Worm (Caenorhabditis elegans) whole organism, L4 larva: ENCODE results near the gene srx-58.

Experiments
- Y48G9A.11 ChIP-seq: fragments of 200-800 bp; sonication (Bioruptor generic); IDR thresholded peaks from 2 replicates; pipeline ENCODE4 v1.3.6; 2022; ENCODE audit warnings: missing genetic modification reagents, missing genetic modification characterization, missing compliant biosample characterization
- Y75B8A.6 ChIP-seq: fragments of 200-800 bp; sonication (Bioruptor generic); IDR thresholded peaks from 2 replicates; pipeline ENCODE4 v1.3.6; 2022; ENCODE audit warnings: missing genetic modification reagents, missing genetic modification characterization, missing compliant biosample characterization
- attf-4 ChIP-seq: sonication (generic microtip); optimal IDR thresholded peaks from 3 replicates; lab custom pipeline; 2017; ENCODE audit warnings: missing biosample characterization, missing genetic modification characterization
- ceh-44 ChIP-seq: fragments of 200-800 bp; sonication (Bioruptor generic); IDR thresholded peaks from 2 replicates; pipeline ENCODE4 v1.3.6; 2022; ENCODE audit warnings: missing genetic modification reagents, missing genetic modification characterization, missing compliant biosample characterization
- cey-2 ChIP-seq: sonication (generic microtip); optimal IDR thresholded peaks from 3 replicates; lab custom pipeline; 2017; ENCODE audit warnings: missing genetic modification characterization, mild to moderate bottlenecking, missing compliant biosample characterization, antibody characterized with exemption, borderline replicate concordance; ENCODE audit not compliant: insufficient read depth
- ctbp-1 ChIP-seq: fragments of 200-800 bp; sonication (Bioruptor generic); IDR thresholded peaks from 2 replicates; pipeline ENCODE4 v1.3.6; 2022; ENCODE audit warnings: missing genetic modification reagents, missing genetic modification characterization, missing compliant biosample characterization
- daf-16 ChIP-seq, 3 experiments: sonication (generic microtip); optimal IDR thresholded peaks; 2 replicates each; lab custom pipeline; 2016 to 2017; ENCODE audit warnings: missing genetic modification characterization in 3 of 3, missing genetic modification reagents in 3 of 3, mild to moderate bottlenecking in 2 of 3, missing compliant biosample characterization in 2 of 3, missing biosample characterization in 1 of 3, moderate library complexity in 1 of 3
- daf-8 ChIP-seq: fragments of 200-800 bp; sonication (Bioruptor generic); IDR thresholded peaks from 2 replicates; pipeline ENCODE4 v1.3.6; 2022; ENCODE audit warnings: missing genetic modification characterization, missing compliant biosample characterization
- dmd-6 ChIP-seq: fragments of 200-800 bp; sonication (Bioruptor generic); IDR thresholded peaks from 2 replicates; pipeline ENCODE4 v1.3.6; 2022; ENCODE audit warnings: missing genetic modification reagents, missing genetic modification characterization, missing compliant biosample characterization
- dpl-1 ChIP-seq: fragments of 150-350 bp; optimal IDR thresholded peaks from 2 replicates; lab custom pipeline; 2014; ENCODE audit warnings: missing biosample characterization, missing genetic modification reagents, missing genetic modification characterization
- duxl-1 ChIP-seq: sonication (generic microtip); optimal IDR thresholded peaks from 2 replicates; lab custom pipeline; 2016; ENCODE audit warnings: mild to moderate bottlenecking, missing genetic modification characterization, moderate library complexity, missing compliant biosample characterization; ENCODE audit not compliant: poor library complexity
- egl-43 ChIP-seq: fragments of 200-800 bp; sonication (Bioruptor generic); IDR thresholded peaks from 2 replicates; pipeline ENCODE4 v1.3.6; 2022; ENCODE audit warnings: missing genetic modification reagents, missing genetic modification characterization, missing compliant biosample characterization
- fkh-10 ChIP-seq: fragments of 150-350 bp; optimal IDR thresholded peaks from 2 replicates; lab custom pipeline; 2014; ENCODE audit warnings: missing biosample characterization, missing genetic modification reagents, missing genetic modification characterization
- gei-8 ChIP-seq: fragments of 200-800 bp; sonication (Bioruptor generic); optimal IDR thresholded peaks from 2 replicates; lab custom pipeline; 2018; ENCODE audit warnings: mild to moderate bottlenecking, missing genetic modification characterization, missing compliant biosample characterization
- lim-7 ChIP-seq: fragments of 200-800 bp; sonication (Bioruptor generic); IDR thresholded peaks from 2 replicates; pipeline ENCODE4 v1.3.6; 2022; ENCODE audit warnings: missing genetic modification characterization, missing compliant biosample characterization
- lin-29 ChIP-seq: fragments of 200-800 bp; sonication (Bioruptor generic); IDR thresholded peaks from 2 replicates; pipeline ENCODE4 v1.3.6; 2022; ENCODE audit warnings: missing genetic modification reagents, missing genetic modification characterization, missing compliant biosample characterization
- lin-38 ChIP-seq: fragments of 200-800 bp; sonication (Bioruptor generic); IDR thresholded peaks from 2 replicates; pipeline ENCODE4 v1.3.6; 2022; ENCODE audit warnings: missing genetic modification reagents, missing genetic modification characterization, missing compliant biosample characterization
- mdl-1 ChIP-seq, 2 experiments: fragments of 150-350 bp in 1 of 2; sonication (generic microtip) in 1 of 2; optimal IDR thresholded peaks; 2 replicates each; lab custom pipeline; 2014 to 2017; ENCODE audit warnings: missing biosample characterization in 2 of 2, missing genetic modification characterization in 2 of 2
- mxl-2 ChIP-seq: fragments of 200-800 bp; sonication (Bioruptor generic); conservative IDR thresholded peaks from 2 replicates; pipeline ENCODE4 v1.3.6; 2022; ENCODE audit warnings: missing genetic modification reagents, missing genetic modification characterization, missing compliant biosample characterization
- nhr-25 ChIP-seq: sonication (generic microtip); optimal IDR thresholded peaks from 2 replicates; lab custom pipeline; 2017; ENCODE audit warnings: missing genetic modification characterization, mild to moderate bottlenecking, missing compliant biosample characterization, antibody characterized with exemption, moderate library complexity, borderline replicate concordance; ENCODE audit not compliant: insufficient read depth
- nhr-28 ChIP-seq: fragments of 150-350 bp; optimal IDR thresholded peaks from 2 replicates; lab custom pipeline; 2014; ENCODE audit warnings: missing biosample characterization, missing genetic modification characterization
- nhr-6 ChIP-seq: fragments of 150-350 bp; optimal IDR thresholded peaks from 2 replicates; lab custom pipeline; 2014; ENCODE audit warnings: missing biosample characterization, missing genetic modification characterization
- nhr-77 ChIP-seq: fragments of 150-350 bp; optimal IDR thresholded peaks from 2 replicates; lab custom pipeline; 2014; ENCODE audit warnings: missing biosample characterization, missing genetic modification characterization
- php-3 ChIP-seq: fragments of 200-800 bp; sonication (Bioruptor generic); IDR thresholded peaks from 2 replicates; pipeline ENCODE4 v1.3.6; 2022; ENCODE audit warnings: missing genetic modification reagents, missing genetic modification characterization, missing compliant biosample characterization
- snpc-1.2 ChIP-seq: fragments of 200-800 bp; sonication (Bioruptor generic); IDR thresholded peaks from 2 replicates; pipeline ENCODE4 v1.3.6; 2022; ENCODE audit warnings: missing genetic modification reagents, missing genetic modification characterization, missing compliant biosample characterization
- snpc-4 ChIP-seq: fragments of 150-350 bp; optimal IDR thresholded peaks from 2 replicates; lab custom pipeline; 2014; ENCODE audit warnings: missing biosample characterization, missing genetic modification characterization
- spr-1 ChIP-seq: sonication (generic microtip); optimal IDR thresholded peaks from 2 replicates; lab custom pipeline; 2016; ENCODE audit warnings: mild to moderate bottlenecking, missing genetic modification characterization, missing compliant biosample characterization
- spr-3 ChIP-seq: fragments of 200-800 bp; sonication (Bioruptor generic); optimal IDR thresholded peaks from 2 replicates; lab custom pipeline; 2018; ENCODE audit warnings: mild to moderate bottlenecking, missing genetic modification characterization, missing compliant biosample characterization
- tag-97 ChIP-seq: fragments of 200-800 bp; sonication (Bioruptor generic); IDR thresholded peaks from 2 replicates; pipeline ENCODE4 v1.3.6; 2022; ENCODE audit warnings: missing genetic modification characterization, missing compliant biosample characterization
- unc-130 ChIP-seq: sonication (generic microtip); optimal IDR thresholded peaks from 2 replicates; lab custom pipeline; 2016; ENCODE audit warnings: missing genetic modification reagents, missing genetic modification characterization, missing compliant biosample characterization
- zip-2 ChIP-seq: fragments of 150-350 bp; optimal IDR thresholded peaks from 2 replicates; lab custom pipeline; 2014; ENCODE audit warnings: missing biosample characterization, missing genetic modification characterization
- ztf-11 ChIP-seq: fragments of 150-350 bp; optimal IDR thresholded peaks from 2 replicates; lab custom pipeline; 2014; ENCODE audit warnings: missing biosample characterization, missing genetic modification characterization

Gene srx-58

ce11 chrV:15384733-15385132 lies 32.3 kb downstream of the srx-58 start, which contains the start of gene str-102:
TSS of gene str-102 (plus strand) at chrV:15385033.
- TF ChIP-seq lin-38 (GFP tag; lab: Robert Waterston, UW): no peak
- no peak for TF ChIP-seq snpc-4
- TF ChIP-seq Y48G9A.11 (GFP tag; lab: Robert Waterston, UW): no peak
- no peak for TF ChIP-seq daf-8
- no peak for TF ChIP-seq nhr-25 (tag; lab: Kevin White, UChicago)
- TF ChIP-seq snpc-1.2 (GFP tag; lab: Robert Waterston, UW): no peak
- TF ChIP-seq, all 104 proteins: peak for 0

- TF ChIP-seq dmd-6: no peak
- no peak for TF ChIP-seq gei-8
- TF ChIP-seq mdl-1 (tag; optimal IDR thresholded peaks at IDR 0.05; lab: Kevin White, UChicago): no peak
- 0 out of 2 replicates have a peak, but pooled peaks have one; percentile 24 for TF ChIP-seq php-3 (GFP tag; lab: Robert Waterston, UW)
- no peak for TF ChIP-seq mxl-2
Observed at ce11 chrV:15388820-15389384, 36.4 kb downstream of the srx-58 start, which contains the start of gene srh-170. TSS of gene srh-170 (minus strand) at chrV:15388870.

ce11 chrV:15392064-15392463 lies 39.6 kb downstream of the srx-58 start:
- no peak for TF ChIP-seq tag-97
- no peak for TF ChIP-seq lin-29 (GFP tag; lab: Robert Waterston, UW)
- no peak for TF ChIP-seq attf-4 (tag; lab: Kevin White, UChicago)
- no peak for TF ChIP-seq nhr-77 (tag; lab: Kevin White, UChicago)
- TF ChIP-seq ztf-11 (tag; lab: Kevin White, UChicago): no peak
- no peak for TF ChIP-seq fkh-10 (GFP tag; lab: Kevin White, UChicago)
- TF ChIP-seq lin-38 (GFP tag; lab: Robert Waterston, UW): peak; percentile 53

- peak; percentile 66 for TF ChIP-seq dpl-1 (GFP tag; lab: Kevin White, UChicago)
- no peak for TF ChIP-seq ceh-44 (GFP tag; lab: Robert Waterston, UW)
- TF ChIP-seq lin-38 (GFP tag; lab: Robert Waterston, UW): peak; percentile 54
- peak; percentile 71 for TF ChIP-seq nhr-6 (tag; lab: Kevin White, UChicago)
Observed at ce11 chrV:15394906-15395305, 42.4 kb downstream of the srx-58 start, which contains the start of gene T06E6.1. TSS of gene T06E6.1 (minus strand) at chrV:15394961.

- TF ChIP-seq nhr-28 (tag; lab: Kevin White, UChicago) (no peak), duxl-1 (tag; lab: Kevin White, UChicago) (no peak), unc-130 (GFP tag; lab: Kevin White, UChicago) (peak; percentile 30), lim-7 (GFP tag; lab: Robert Waterston, UW) (no peak), lin-38 (GFP tag; lab: Robert Waterston, UW) (peak; percentile 90), zip-2 (tag; lab: Kevin White, UChicago) (no peak), Y48G9A.11 (GFP tag; lab: Robert Waterston, UW) (0 out of 2 replicates have a peak, but pooled peaks have one; percentile 32)
Observed at ce11 chrV:15395347-15395746, 42.9 kb downstream of the srx-58 start, which contains the start of gene cyb-3. TSS of gene cyb-3 (plus strand) at chrV:15395696.

ce11 chrV:15397139-15397538 lies 44.7 kb downstream of the srx-58 start:
- no peak for TF ChIP-seq spr-3
- no peak for TF ChIP-seq ceh-44 (GFP tag; lab: Robert Waterston, UW)
- TF ChIP-seq Y75B8A.6: no peak
- no peak for TF ChIP-seq ctbp-1 (GFP tag; lab: Robert Waterston, UW)

ce11 chrV:15398728-15399127 lies 46.3 kb downstream of the srx-58 start, which contains the start of gene fbxa-199:
TSS of gene fbxa-199 (minus strand) at chrV:15398828.
- TF ChIP-seq spr-1 (tag; lab: Kevin White, UChicago): no peak
- TF ChIP-seq daf-16 (GFP tag; optimal IDR thresholded peaks at IDR 0.05; lab: Kevin White, UChicago): no peak
- no peak for TF ChIP-seq daf-16 (tag; optimal IDR thresholded peaks at IDR 0.05; lab: Kevin White, UChicago)
- TF ChIP-seq zip-2 (tag; lab: Kevin White, UChicago): no peak
- TF ChIP-seq nhr-25 (tag; lab: Kevin White, UChicago): no peak
- no peak for TF ChIP-seq cey-2 (tag; lab: Kevin White, UChicago)
- no peak for TF ChIP-seq ceh-44 (GFP tag; lab: Robert Waterston, UW)
- no peak for TF ChIP-seq tag-97
- no peak for TF ChIP-seq egl-43 (GFP tag; lab: Robert Waterston, UW)
- TF ChIP-seq mxl-2: no peak
